Fruit fly (Drosophila melanogaster): ENCODE measurements around the gene cutlet.

Gene cutlet

dm6 chr2L:3668451-3668850 is 43.1 kb downstream of the cutlet start, which contains the start of gene Sfp24Ba:
Gene Sfp24Ba, minus strand, starts transcription at chr2L:3668551.
- TF ChIP-seq CG31627 (GFP tag; optimal IDR thresholded peaks at IDR 0.05) (no peak), spab (GFP tag; optimal IDR thresholded peaks at IDR 0.05) (no peak), Met (GFP tag; optimal IDR thresholded peaks at IDR 0.05) (no peak), CG3919 (GFP tag; optimal IDR thresholded peaks at IDR 0.05) (no peak), cyc (GFP tag; optimal IDR thresholded peaks at IDR 0.05) (no peak), dsx (GFP tag; optimal IDR thresholded peaks at IDR 0.05; ENCODE audit: poor library complexity, severe bottlenecking) (no peak), Eip93F (GFP tag; optimal IDR thresholded peaks at IDR 0.05) (no peak)

dm6 chr2L:3662307-3662795 is 49.2 kb downstream of the cutlet start, which contains the start of gene Drgx:
Gene Drgx, plus strand, starts transcription at chr2L:3662745.
- 0 out of 3 replicates have a peak, but pooled peaks have one; percentile 11 for TF ChIP-seq CG6163 (GFP tag; IDR thresholded peaks at IDR 0.05)
- no peak for TF ChIP-seq CG11762 (GFP tag; optimal IDR thresholded peaks at IDR 0.05; ENCODE audit: insufficient read depth)
- no peak for TF ChIP-seq svp (GFP tag)
- no peak for TF ChIP-seq CG6854 (GFP tag; optimal IDR thresholded peaks at IDR 0.05)
- TF ChIP-seq CG1621 (tag; optimal IDR thresholded peaks at IDR 0.05): no peak
- TF ChIP-seq Gug (GFP tag; IDR thresholded peaks at IDR 0.05): no peak
- no peak for TF ChIP-seq CG4318 (GFP tag; optimal IDR thresholded peaks at IDR 0.05)
- TF ChIP-seq CG3032 (tag; optimal IDR thresholded peaks at IDR 0.05): no peak
- TF ChIP-seq CG32006 (GFP tag; optimal IDR thresholded peaks at IDR 0.05): no peak

- TF ChIP-seq Lpt (GFP tag; optimal IDR thresholded peaks at IDR 0.05) (peak; percentile 8), salr (GFP tag; optimal IDR thresholded peaks at IDR 0.05) (no peak), Eip78C (GFP tag) (peak; percentile 60), OdsH (GFP tag; optimal IDR thresholded peaks at IDR 0.05) (peak; percentile 18), vri (GFP tag; optimal IDR thresholded peaks at IDR 0.05) (no peak), Gug (GFP tag; IDR thresholded peaks at IDR 0.05) (0 out of 2 replicates have a peak, but pooled peaks have one; percentile 8), fkh (GFP tag; optimal IDR thresholded peaks at IDR 0.05) (peak; percentile 52), achi (GFP tag; optimal IDR thresholded peaks at IDR 0.05) (peak; percentile 13), fd85E (GFP tag; optimal IDR thresholded peaks at IDR 0.05) (no peak), esn (GFP tag; optimal IDR thresholded peaks at IDR 0.05) (peak; percentile 19), CG34406 (GFP tag; optimal IDR thresholded peaks at IDR 0.05) (no peak), CG15336 (GFP tag; IDR thresholded peaks at IDR 0.05) (peak; percentile 60), CG3032 (tag; optimal IDR thresholded peaks at IDR 0.05) (peak; percentile 28), Hr39 (GFP tag; optimal IDR thresholded peaks at IDR 0.05) (peak; percentile 53), cyc (GFP tag; optimal IDR thresholded peaks at IDR 0.05) (peak; percentile 50), CG11762 (GFP tag; optimal IDR thresholded peaks at IDR 0.05; ENCODE audit: insufficient read depth) (no peak), acj6 (GFP tag; optimal IDR thresholded peaks at IDR 0.05) (peak; percentile 16), CG32006 (GFP tag; optimal IDR thresholded peaks at IDR 0.05) (peak; percentile 62), lz (GFP tag; optimal IDR thresholded peaks at IDR 0.05) (peak; percentile 34), Hr4 (GFP tag; optimal IDR thresholded peaks at IDR 0.05) (peak; percentile 33), CG10631 (GFP tag; optimal IDR thresholded peaks at IDR 0.05) (peak; percentile 32), eg (GFP tag; IDR thresholded peaks at IDR 0.05) (peak; percentile 68), fd59A (GFP tag; optimal IDR thresholded peaks at IDR 0.05) (no peak), CG6163 (GFP tag; IDR thresholded peaks at IDR 0.05) (0 out of 3 replicates have a peak, but pooled peaks have one; percentile 17), Ets96B (tag; optimal IDR thresholded peaks at IDR 0.05) (peak; percentile 22), CG3919 (GFP tag; optimal IDR thresholded peaks at IDR 0.05) (peak; percentile 19), topi (GFP tag; optimal IDR thresholded peaks at IDR 0.05) (peak; percentile 18), CG31627 (GFP tag; optimal IDR thresholded peaks at IDR 0.05) (peak; percentile 59), spab (GFP tag; optimal IDR thresholded peaks at IDR 0.05) (peak; percentile 3), Ets21C (GFP tag; optimal IDR thresholded peaks at IDR 0.05) (peak; percentile 1), CG8119 (GFP tag; IDR thresholded peaks at IDR 0.05) (peak; percentile 75), CG4318 (GFP tag; optimal IDR thresholded peaks at IDR 0.05) (peak; percentile 0), CG16779 (tag; optimal IDR thresholded peaks at IDR 0.05) (no peak), CG7368 (GFP tag; optimal IDR thresholded peaks at IDR 0.05) (no peak)
These were observed 54.0 kb downstream of the cutlet start for dm6 chr2L:3657349-3658142.
